Worm (Caenorhabditis elegans) whole organism, L3 larva: ENCODE measurements around the gene Y57G11B.3.
"Not testable (repeated sequence)": the region's sequence is repeated elsewhere in the genome, so short reads cannot be mapped to it uniquely, and the experiment has no call there.

Experiments
- elt-1 ChIP-seq: fragments of 150-350 bp; optimal IDR thresholded peaks from 2 replicates; lab custom pipeline; 2014; ENCODE audit warnings: missing biosample characterization, missing genetic modification characterization
- jun-1 ChIP-seq: fragments of 150-350 bp; optimal IDR thresholded peaks from 2 replicates; lab custom pipeline; 2014; ENCODE audit warnings: missing biosample characterization, missing genetic modification reagents, missing genetic modification characterization
- nhr-237 ChIP-seq: fragments of 150-350 bp; optimal IDR thresholded peaks from 2 replicates; lab custom pipeline; 2014; ENCODE audit warnings: missing biosample characterization, missing genetic modification characterization
- ztf-4 ChIP-seq: fragments of 150-350 bp; optimal IDR thresholded peaks from 2 replicates; lab custom pipeline; 2014; ENCODE audit warnings: missing biosample characterization, missing genetic modification characterization

ce11 chrIV:14551870-14552269, 22.3 kb downstream of the Y57G11B.3 start, which contains the start of gene pals-30:
- TF ChIP-seq nhr-237 (tag; lab: Kevin White, UChicago); ztf-4 (tag; lab: Kevin White, UChicago); elt-1 (tag; lab: Kevin White, UChicago); jun-1: not testable (repeated sequence)
